Worm (Caenorhabditis elegans) whole organism, midembryonic: Measurements from ENCODE around the gene taap-1.

ENCODE experiments used
- T22C8.4 ChIP-seq: fragments of 200-800 bp; sonication (Bioruptor generic); IDR thresholded peaks from 2 replicates; pipeline ENCODE4 v1.3.6; 2022; ENCODE audit warnings: missing genetic modification characterization, missing compliant biosample characterization
- cog-1 ChIP-seq: sonication (generic microtip); optimal IDR thresholded peaks from 2 replicates; lab custom pipeline; 2016; ENCODE audit warnings: missing genetic modification characterization, missing compliant biosample characterization
- flt-1 ChIP-seq: fragments of 200-800 bp; sonication (Bioruptor generic); IDR thresholded peaks from 2 replicates; pipeline ENCODE4 v1.3.6; 2022; ENCODE audit warnings: missing genetic modification characterization, missing compliant biosample characterization
- klf-2 ChIP-seq: fragments of 200-800 bp; sonication (Bioruptor generic); conservative IDR thresholded peaks from 2 replicates; pipeline ENCODE4 v1.3.6; 2022; ENCODE audit warnings: missing genetic modification reagents, missing genetic modification characterization, missing compliant biosample characterization
- med-1 ChIP-seq: sonication (generic microtip); optimal IDR thresholded peaks from 2 replicates; lab custom pipeline; 2017; ENCODE audit warnings: missing genetic modification characterization, mild to moderate bottlenecking, missing compliant biosample characterization, antibody characterized with exemption, missing genetic modification reagents; ENCODE audit not compliant: insufficient read depth
- ref-1 ChIP-seq: fragments of 200-800 bp; sonication (Bioruptor generic); conservative IDR thresholded peaks from 2 replicates; pipeline ENCODE4 v1.3.6; 2022; ENCODE audit warnings: missing genetic modification reagents, missing genetic modification characterization, missing compliant biosample characterization
- tab-1 ChIP-seq: fragments of 200-800 bp; sonication (Bioruptor generic); IDR thresholded peaks from 2 replicates; pipeline ENCODE4 v1.3.6; 2022; ENCODE audit warnings: missing genetic modification characterization, missing compliant biosample characterization
- ztf-23 ChIP-seq: fragments of 200-800 bp; sonication (Bioruptor generic); IDR thresholded peaks from 2 replicates; pipeline ENCODE4 v1.3.6; 2022; ENCODE audit warnings: missing genetic modification reagents, missing genetic modification characterization, missing compliant biosample characterization
- ztf-29 ChIP-seq: fragments of 200-800 bp; sonication (Bioruptor generic); IDR thresholded peaks from 2 replicates; pipeline ENCODE4 v1.3.6; 2022; ENCODE audit warnings: missing genetic modification reagents, missing genetic modification characterization, missing compliant biosample characterization

Gene taap-1

DNA sequence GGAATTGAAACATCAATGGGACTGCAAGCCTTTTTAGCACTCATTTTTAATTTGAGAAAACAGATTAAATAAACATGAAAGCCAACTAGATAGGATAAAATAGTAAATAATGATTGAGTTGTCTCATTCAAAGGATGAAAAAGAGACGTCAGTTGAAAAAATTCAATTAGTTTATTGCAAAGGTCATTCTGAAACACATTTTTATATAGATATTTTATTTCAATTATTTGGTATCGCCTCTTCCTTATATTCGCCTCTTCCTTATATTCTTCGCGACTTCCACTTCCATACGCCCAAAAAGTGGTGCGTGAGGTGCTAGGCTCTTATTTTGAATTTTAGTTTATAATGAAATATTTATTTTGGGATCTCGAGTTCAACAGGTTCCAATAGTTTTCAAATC is 48.7 kb downstream of the taap-1 start, which contains the start of gene acp-4:
Gene acp-4, minus strand, starts transcription at position 101 of the 400 bp plus-strand sequence.
- no peak for TF ChIP-seq ztf-29
- TF ChIP-seq tab-1 (GFP tag; lab: Robert Waterston, UW) = no peak
- TF ChIP-seq T22C8.4 = no peak
- TF ChIP-seq ref-1 (GFP tag; lab: Robert Waterston, UW) = no peak
- no peak for TF ChIP-seq flt-1
- no peak for TF ChIP-seq ztf-23 (GFP tag; lab: Robert Waterston, UW)
- no peak for TF ChIP-seq klf-2 (GFP tag; lab: Robert Waterston, UW)
- TF ChIP-seq cog-1 (tag; lab: Kevin White, UChicago) = no peak
- TF ChIP-seq med-1 = no peak
